Worm (Caenorhabditis elegans): ENCODE data around the gene F42C5.6.

The F42C5.6 gene

ce11 chrIV:7342144-7342543 is 33.3 kb upstream of the F42C5.6 start:
- no peak for TF ChIP-seq nhr-80 (tag; optimal IDR thresholded peaks at IDR 0.05)
- TF ChIP-seq snpc-1.1 (tag; optimal IDR thresholded peaks at IDR 0.05; ENCODE audit: insufficient read depth) = no peak
- no peak for TF ChIP-seq egrh-3 (GFP tag; IDR thresholded peaks at IDR 0.05)
- TF ChIP-seq zim-3 (tag; optimal IDR thresholded peaks at IDR 0.05) = no peak
- no peak for TF ChIP-seq ztf-26 (tag; optimal IDR thresholded peaks at IDR 0.05)
- TF ChIP-seq lin-54 (GFP tag; optimal IDR thresholded peaks at IDR 0.05) = no peak
- no peak for TF ChIP-seq Y95B8A.8 (GFP tag; IDR thresholded peaks at IDR 0.05)
- TF ChIP-seq die-1 (tag; optimal IDR thresholded peaks at IDR 0.05) = no peak
- TF ChIP-seq tbp1 (GFP tag; optimal IDR thresholded peaks at IDR 0.05) = no peak
- no peak for TF ChIP-seq attf-3 (GFP tag; conservative IDR thresholded peaks at IDR 0.05)
- no peak for TF ChIP-seq ceh-27 (GFP tag; optimal IDR thresholded peaks at IDR 0.05)
- TF ChIP-seq tlf-1 (GFP tag; optimal IDR thresholded peaks at IDR 0.05) = no peak
- TF ChIP-seq ceh-40 (GFP tag; IDR thresholded peaks at IDR 0.05) = no peak
- no peak for TF ChIP-seq F52B5.7 (tag; optimal IDR thresholded peaks at IDR 0.05)
- TF ChIP-seq rcor-1 (GFP tag; IDR thresholded peaks at IDR 0.05) = no peak

ce11 chrIV:7339095-7339494 is 30.2 kb upstream of the F42C5.6 start:
- TF ChIP-seq madf-6 (GFP tag; IDR thresholded peaks at IDR 0.05) (no peak), mes-4 (tag; optimal IDR thresholded peaks at IDR 0.05) (no peak), dox-1 (GFP tag; IDR thresholded peaks at IDR 0.05) (no peak), T26A5.8 (tag; optimal IDR thresholded peaks at IDR 0.05) (no peak), F57C9.4 (tag; optimal IDR thresholded peaks at IDR 0.05) (no peak), rcor-1 (GFP tag; IDR thresholded peaks at IDR 0.05) (no peak), lsy-27 (tag; optimal IDR thresholded peaks at IDR 0.05; ENCODE audit: borderline replicate concordance, insufficient read depth) (no peak), F52B5.7 (tag; optimal IDR thresholded peaks at IDR 0.05) (no peak), egl-44 (GFP tag; IDR thresholded peaks at IDR 0.05) (no peak), ztf-26 (tag; optimal IDR thresholded peaks at IDR 0.05) (no peak), F10E7.11 (tag; optimal IDR thresholded peaks at IDR 0.05) (no peak), F23B12.7 (tag; optimal IDR thresholded peaks at IDR 0.05; ENCODE audit: insufficient read depth) (no peak)

ce11 chrIV:7338042-7338441 is 29.2 kb upstream of the F42C5.6 start:
- TF ChIP-seq hsf-1 (GFP tag; IDR thresholded peaks at IDR 0.05) (0 out of 2 replicates have a peak, but pooled peaks have one; percentile 21), hmg-1.2 (GFP tag; IDR thresholded peaks at IDR 0.05) (no peak)

- TF ChIP-seq sptf-2 (GFP tag; optimal IDR thresholded peaks at IDR 0.05) (no peak), ztf-22 (GFP tag; optimal IDR thresholded peaks at IDR 0.05) (no peak), aptf-2 (GFP tag; conservative IDR thresholded peaks at IDR 0.05) (no peak), D2030.7 (GFP tag; IDR thresholded peaks at IDR 0.05) (no peak), snpc-1.3 (tag; optimal IDR thresholded peaks at IDR 0.05; ENCODE audit: insufficient read depth) (no peak), xnd-1 (tag; optimal IDR thresholded peaks at IDR 0.05) (no peak), mxl-1 (tag; optimal IDR thresholded peaks at IDR 0.05) (no peak), athp-1 (tag; optimal IDR thresholded peaks at IDR 0.05) (no peak), B0261.1 (tag; optimal IDR thresholded peaks at IDR 0.05) (no peak), T07F8.4 (tag; optimal IDR thresholded peaks at IDR 0.05) (no peak), ztf-28 (GFP tag; IDR thresholded peaks at IDR 0.05) (no peak), F57C9.4 (tag; optimal IDR thresholded peaks at IDR 0.05) (no peak), F37B4.10 (GFP tag; IDR thresholded peaks at IDR 0.05) (no peak), nfya-2 (GFP tag; IDR thresholded peaks at IDR 0.05) (no peak), C17E4.6 (GFP tag; IDR thresholded peaks at IDR 0.05) (no peak), ama-1 (optimal IDR thresholded peaks at IDR 0.05) (no peak), ama-1 (GFP tag; optimal IDR thresholded peaks at IDR 0.05) (no peak), attf-6 (GFP tag; IDR thresholded peaks at IDR 0.05) (no peak), sea-2 (GFP tag; IDR thresholded peaks at IDR 0.05) (no peak)
Measured at ce11 chrIV:7332695-7333094, 23.8 kb upstream of the F42C5.6 start, which contains the start of gene ocr-4. ocr-4 (minus strand) TSS chrIV:7332795.
